Worm (Caenorhabditis elegans) whole organism, L1 larva: Measurements from ENCODE around the gene nspf-1.
A peak's percentile ranks its signal among the peaks of the same experiment; 100 is the strongest.

Experiments used
- aha-1 ChIP-seq: fragments of 150-350 bp; optimal IDR thresholded peaks from 2 replicates; lab custom pipeline; 2014; ENCODE audit warnings: missing biosample characterization, missing genetic modification characterization
- ama-1 ChIP-seq: fragments of 150-350 bp; optimal IDR thresholded peaks from 2 replicates; lab custom pipeline; 2014
- efl-3 ChIP-seq: fragments of 200-800 bp; sonication (Bioruptor generic); optimal IDR thresholded peaks from 2 replicates; lab custom pipeline; 2018; ENCODE audit warnings: mild to moderate bottlenecking, missing genetic modification characterization, missing compliant biosample characterization
- egl-27 ChIP-seq, 2 experiments: fragments of 150-350 bp in 1 of 2; sonication (generic microtip); optimal IDR thresholded peaks; 3 replicates each; lab custom pipeline; 2017 to 2018; ENCODE audit warnings: missing biosample characterization in 2 of 2, missing genetic modification characterization in 2 of 2, missing genetic modification reagents in 2 of 2
- elt-3 ChIP-seq, 6 experiments: fragments of 150-350 bp in 1 of 6; sonication (generic microtip); optimal IDR thresholded peaks; 2 replicates each; lab custom pipeline; 2017 to 2018; ENCODE audit warnings: missing biosample characterization in 6 of 6, missing genetic modification characterization in 6 of 6, inconsistent platforms in 1 of 6
- lin-15B ChIP-seq: fragments of 150-350 bp; sonication (generic microtip); optimal IDR thresholded peaks from 3 replicates; lab custom pipeline; 2014; ENCODE audit warnings: missing biosample characterization, missing genetic modification characterization
- lsy-2 ChIP-seq, 2 experiments: fragments of 150-350 bp; optimal IDR thresholded peaks; 2 replicates each; lab custom pipeline; 2014; ENCODE audit warnings: missing biosample characterization in 2 of 2, missing genetic modification characterization in 2 of 2
- nhr-12 ChIP-seq: sonication (generic microtip); optimal IDR thresholded peaks from 2 replicates; lab custom pipeline; 2017; ENCODE audit warnings: missing biosample characterization, missing genetic modification characterization
- nhr-84 ChIP-seq: sonication (generic microtip); optimal IDR thresholded peaks from 2 replicates; lab custom pipeline; 2017; ENCODE audit warnings: missing biosample characterization, missing genetic modification characterization
- snpc-4 ChIP-seq: fragments of 150-350 bp; optimal IDR thresholded peaks from 2 replicates; lab custom pipeline; 2014; ENCODE audit warnings: missing biosample characterization, missing genetic modification characterization
- unc-30 ChIP-seq: sonication (generic microtip); optimal IDR thresholded peaks from 2 replicates; lab custom pipeline; 2017; ENCODE audit warnings: missing biosample characterization, missing genetic modification characterization
- xbp-1 ChIP-seq: sonication (generic microtip); optimal IDR thresholded peaks from 2 replicates; lab custom pipeline; 2016; ENCODE audit warnings: missing genetic modification characterization, missing compliant biosample characterization
- zag-1 ChIP-seq: fragments of 150-350 bp; optimal IDR thresholded peaks from 2 replicates; lab custom pipeline; 2014; ENCODE audit warnings: missing biosample characterization, missing genetic modification characterization

- TF ChIP-seq snpc-4 (tag; lab: Kevin White, UChicago) (no peak), ama-1 (lab: Kevin White, UChicago) (no peak), xbp-1 (peak; percentile 9), unc-30 (no peak), lsy-2 (tag; optimal IDR thresholded peaks at IDR 0.05; lab: Kevin White, UChicago) (peak; percentile 33 to 59), zag-1 (tag; lab: Kevin White, UChicago) (no peak), elt-3 (tag; optimal IDR thresholded peaks at IDR 0.05; lab: Kevin White, UChicago) (no peak), egl-27 (tag; optimal IDR thresholded peaks at IDR 0.05; lab: Kevin White, UChicago) (no peak), aha-1 (tag; lab: Kevin White, UChicago) (no peak), nhr-12 (tag; lab: Kevin White, UChicago) (no peak), nhr-84 (tag; lab: Kevin White, UChicago) (no peak), lin-15B (no peak), efl-3 (GFP tag; lab: Kevin White, UChicago) (no peak)
These were observed 49.4 kb upstream of the nspf-1 start, which contains the start of gene F22E5.9 for ce11 chrII:2638062-2638461.
